ENCODE assay signal across 1 worm cellular context in genomic region chrX:12146453-12147085, ce11.
TF ChIP-seq lines count a peak whose summit lies in the region.

pycr-1 (plus strand) TSS chrX:12146832.

TF ChIP-seq in whole organism, L3 larva, 47 proteins besides CTCF, POLR2A, EP300 and RAD21 (continued from another document):
- TF ChIP-seq ztf-11 (tag; optimal IDR thresholded peaks at IDR 0.05; lab: Kevin White, UChicago) (no peak), ceh-9 (tag; optimal IDR thresholded peaks at IDR 0.05; lab: Kevin White, UChicago) (no peak), nhr-43 (tag; optimal IDR thresholded peaks at IDR 0.05; lab: Kevin White, UChicago; ENCODE audit: poor library complexity, severe bottlenecking) (no peak), elt-1 (tag; optimal IDR thresholded peaks at IDR 0.05; lab: Kevin White, UChicago) (no peak), ceh-16 (tag; optimal IDR thresholded peaks at IDR 0.05; lab: Kevin White, UChicago) (no peak), nhr-76 (tag; optimal IDR thresholded peaks at IDR 0.05; lab: Kevin White, UChicago) (no peak), ZK546.5 (tag; optimal IDR thresholded peaks at IDR 0.05; lab: Kevin White, UChicago) (no peak), unc-62 (GFP tag; optimal IDR thresholded peaks at IDR 0.05; lab: Kevin White, UChicago) (no peak), fkh-10 (GFP tag; optimal IDR thresholded peaks at IDR 0.05; lab: Kevin White, UChicago) (no peak), nhr-28 (tag; optimal IDR thresholded peaks at IDR 0.05; lab: Kevin White, UChicago) (no peak), zag-1 (tag; optimal IDR thresholded peaks at IDR 0.05; lab: Kevin White, UChicago) (no peak), elt-2 (tag; optimal IDR thresholded peaks at IDR 0.05; lab: Kevin White, UChicago) (peak; percentile 72)
